Worm (Caenorhabditis elegans): ENCODE measurements around the gene F02C12.1.

DNA sequence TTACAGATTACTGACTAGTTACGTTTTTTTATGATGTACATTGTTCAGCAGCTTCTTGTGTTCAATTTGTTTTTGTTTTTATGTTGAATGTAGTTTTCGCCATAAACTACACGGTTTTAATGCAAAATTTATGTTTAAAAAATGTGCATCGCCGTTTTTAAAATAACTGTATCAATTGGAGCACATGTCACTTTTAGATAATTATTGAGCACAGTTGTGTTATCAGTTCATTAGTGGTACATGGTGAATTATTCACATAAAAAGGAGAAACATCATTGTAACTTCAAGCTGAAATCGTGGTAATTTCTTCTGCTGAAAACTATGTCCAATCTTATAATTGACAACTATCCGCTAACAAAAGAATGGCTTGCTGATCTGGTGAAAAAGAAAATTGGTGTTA is 10.4 kb downstream of the F02C12.1 start:
- TF ChIP-seq elt-3 (tag; optimal IDR thresholded peaks at IDR 0.05) (no peak), lin-13 (GFP tag; optimal IDR thresholded peaks at IDR 0.05) (no peak), crh-2 (tag; optimal IDR thresholded peaks at IDR 0.05) (peak; percentile 0)
